Fruit fly (Drosophila melanogaster): Measurements from ENCODE around the gene Arp5.

The Arp5 gene

DNA sequence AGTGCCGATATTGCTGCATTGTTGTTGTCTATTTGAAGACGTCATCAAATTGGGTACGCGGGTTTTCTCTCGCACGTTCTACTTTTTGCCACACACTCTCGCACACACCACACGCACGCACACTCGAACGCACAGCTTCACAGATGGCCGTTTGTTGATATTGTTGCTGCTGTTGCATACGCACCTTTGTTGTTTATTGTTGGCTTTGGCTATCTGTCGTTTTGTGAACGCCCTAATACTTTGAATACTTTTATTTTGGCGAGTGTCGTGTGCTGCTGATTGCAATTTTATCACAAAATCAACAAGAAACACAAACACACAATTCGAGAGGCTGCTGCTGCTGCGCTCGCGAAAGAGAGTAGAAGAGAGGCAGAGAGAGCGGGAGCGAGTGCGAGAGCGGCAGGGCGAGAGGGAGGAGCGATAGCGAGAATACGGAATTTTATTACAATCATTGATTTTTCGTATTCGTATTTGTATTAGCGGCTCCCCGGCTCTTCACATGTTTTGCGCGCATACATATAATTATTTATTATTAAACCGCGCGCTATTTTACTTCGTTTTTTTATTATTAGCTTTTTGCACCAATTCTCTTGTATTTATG, 13.3 kb downstream of the Arp5 start (continued):
- TF ChIP-seq NC2β (GFP tag; optimal IDR thresholded peaks at IDR 0.05) = peak; percentile 20
- peak; percentile 18 for TF ChIP-seq her (GFP tag; optimal IDR thresholded peaks at IDR 0.05)
- no peak for TF ChIP-seq Sox102F (GFP tag; optimal IDR thresholded peaks at IDR 0.05)
- no peak for TF ChIP-seq ro (GFP tag; IDR thresholded peaks at IDR 0.05)
- TF ChIP-seq ato (GFP tag; IDR thresholded peaks at IDR 0.05; ENCODE audit: partially characterized antibody) = no peak
- TF ChIP-seq Myb (GFP tag; optimal IDR thresholded peaks at IDR 0.05) = no peak
- TF ChIP-seq Nf-YC (tag; optimal IDR thresholded peaks at IDR 0.05) = no peak
- TF ChIP-seq CkIIα-i1 (GFP tag; IDR thresholded peaks at IDR 0.05) = no peak
- peak; percentile 56 for TF ChIP-seq Sox100B (GFP tag; optimal IDR thresholded peaks at IDR 0.05)
- peak; percentile 4 for TF ChIP-seq abd-A (tag; optimal IDR thresholded peaks at IDR 0.05)
- no peak for TF ChIP-seq vfl (GFP tag; optimal IDR thresholded peaks at IDR 0.05)
- no peak for TF ChIP-seq CG4404 (GFP tag; IDR thresholded peaks at IDR 0.05)
- TF ChIP-seq CG12659 (GFP tag; optimal IDR thresholded peaks at IDR 0.05) = no peak
- TF ChIP-seq maf-S (GFP tag; optimal IDR thresholded peaks at IDR 0.05) = peak; percentile 3
- TF ChIP-seq Adf1 (GFP tag; IDR thresholded peaks at IDR 0.05) = no peak
- peak in 1 of 2 experiments; percentile 1 for TF ChIP-seq Hr51 (GFP tag; optimal IDR thresholded peaks at IDR 0.05)
- TF ChIP-seq B-H2 (GFP tag; optimal IDR thresholded peaks at IDR 0.05) = peak; percentile 23
- peak; percentile 26 for TF ChIP-seq lilli (GFP tag; optimal IDR thresholded peaks at IDR 0.05)
- no peak for TF ChIP-seq ham (GFP tag; IDR thresholded peaks at IDR 0.05)
- TF ChIP-seq Taf1 (GFP tag; IDR thresholded peaks at IDR 0.05) = no peak
- no peak for TF ChIP-seq CG7372 (GFP tag; IDR thresholded peaks at IDR 0.05)
- peak; percentile 30 for TF ChIP-seq PHDP (tag; optimal IDR thresholded peaks at IDR 0.05)
- TF ChIP-seq CG1792 (GFP tag; optimal IDR thresholded peaks at IDR 0.05) = peak; percentile 76
- no peak for TF ChIP-seq Antp (GFP tag; optimal IDR thresholded peaks at IDR 0.05)
- TF ChIP-seq ewg (GFP tag; optimal IDR thresholded peaks at IDR 0.05) = peak; percentile 50
- TF ChIP-seq zen (tag; optimal IDR thresholded peaks at IDR 0.05) = peak; percentile 47
- no peak for TF ChIP-seq prd (optimal IDR thresholded peaks at IDR 0.05)
- no peak for TF ChIP-seq prd (GFP tag; IDR thresholded peaks at IDR 0.05)
- TF ChIP-seq D19B (GFP tag; optimal IDR thresholded peaks at IDR 0.05) = no peak
- peak; percentile 56 for TF ChIP-seq grn (GFP tag; optimal IDR thresholded peaks at IDR 0.05)
- TF ChIP-seq wek (GFP tag; optimal IDR thresholded peaks at IDR 0.05) = peak; percentile 82
- TF ChIP-seq CG12391 (tag; optimal IDR thresholded peaks at IDR 0.05) = peak; percentile 25
- TF ChIP-seq trem (tag; optimal IDR thresholded peaks at IDR 0.05) = no peak
- TF ChIP-seq MTF-1 (GFP tag; optimal IDR thresholded peaks at IDR 0.05; ENCODE audit: borderline replicate concordance) = peak; percentile 48
- no peak for TF ChIP-seq ind (GFP tag; optimal IDR thresholded peaks at IDR 0.05)
- no peak for TF ChIP-seq Dbx (GFP tag; IDR thresholded peaks at IDR 0.05)
- no peak for TF ChIP-seq CG34422 (GFP tag; IDR thresholded peaks at IDR 0.05)
- TF ChIP-seq phol (tag; optimal IDR thresholded peaks at IDR 0.05) = peak; percentile 12
- TF ChIP-seq bbx (GFP tag; IDR thresholded peaks at IDR 0.05; ENCODE audit: partially characterized antibody) = no peak
- no peak for TF ChIP-seq mam (GFP tag; optimal IDR thresholded peaks at IDR 0.05)
- TF ChIP-seq ERR (GFP tag; optimal IDR thresholded peaks at IDR 0.05) = peak; percentile 41
- peak; percentile 99 to 100 for TF ChIP-seq Trl (optimal IDR thresholded peaks at IDR 0.05)
- TF ChIP-seq Trl (GFP tag; optimal IDR thresholded peaks at IDR 0.05) = peak; percentile 85
- TF ChIP-seq kni (GFP tag; optimal IDR thresholded peaks at IDR 0.05) = peak; percentile 62
- TF ChIP-seq CG3163 (GFP tag; optimal IDR thresholded peaks at IDR 0.05) = peak; percentile 27
- TF ChIP-seq CG6689 (GFP tag; IDR thresholded peaks at IDR 0.05) = no peak
- TF ChIP-seq CrebB (tag; optimal IDR thresholded peaks at IDR 0.05) = peak; percentile 77
- TF ChIP-seq Sry-β (GFP tag; optimal IDR thresholded peaks at IDR 0.05) = no peak
- TF ChIP-seq HmgD (GFP tag; optimal IDR thresholded peaks at IDR 0.05) = no peak
- no peak for TF ChIP-seq CG17186 (GFP tag; optimal IDR thresholded peaks at IDR 0.05)
- no peak for TF ChIP-seq MESR4 (GFP tag; optimal IDR thresholded peaks at IDR 0.05)
